Worm (Caenorhabditis elegans) whole organism, L1 larva: ENCODE results near the gene seld-1.
A peak's percentile ranks its signal among the peaks of the same experiment; 100 is the strongest.

Experiments used
- C04F5.9 ChIP-seq: sonication (generic microtip); optimal IDR thresholded peaks from 2 replicates; lab custom pipeline; 2016; ENCODE audit warnings: missing genetic modification characterization, missing compliant biosample characterization
- C16A3.4 ChIP-seq: fragments of 150-350 bp; optimal IDR thresholded peaks from 2 replicates; lab custom pipeline; 2014; ENCODE audit warnings: missing biosample characterization, missing genetic modification characterization
- F16B12.6 ChIP-seq: fragments of 150-350 bp; optimal IDR thresholded peaks from 2 replicates; lab custom pipeline; 2014; ENCODE audit warnings: missing biosample characterization, missing genetic modification characterization
- Y116A8C.19 ChIP-seq: sonication (generic microtip); optimal IDR thresholded peaks from 2 replicates; lab custom pipeline; 2016; ENCODE audit warnings: missing compliant biosample characterization, missing genetic modification characterization, borderline replicate concordance
- aly-2 ChIP-seq: fragments of 150-350 bp; optimal IDR thresholded peaks from 2 replicates; lab custom pipeline; 2014; ENCODE audit warnings: missing biosample characterization, missing genetic modification characterization
- ama-1 ChIP-seq: fragments of 150-350 bp; optimal IDR thresholded peaks from 2 replicates; lab custom pipeline; 2014
- blmp-1 ChIP-seq: fragments of 150-350 bp; optimal IDR thresholded peaks from 2 replicates; lab custom pipeline; 2014; ENCODE audit warnings: missing biosample characterization, missing genetic modification characterization
- ceh-8 ChIP-seq: fragments of 200-800 bp; sonication (Bioruptor generic); optimal IDR thresholded peaks from 2 replicates; lab custom pipeline; 2018; ENCODE audit warnings: mild to moderate bottlenecking, missing genetic modification characterization, moderate library complexity, missing compliant biosample characterization
- ceh-82 ChIP-seq, 3 experiments: fragments of 150-350 bp in 1 of 3; sonication (generic microtip) in 2 of 3; optimal IDR thresholded peaks; 2 replicates each; lab custom pipeline; 2014 to 2017; ENCODE audit warnings: missing biosample characterization in 3 of 3, missing genetic modification characterization in 3 of 3
- ceh-88 ChIP-seq: fragments of 200-800 bp; sonication (Bioruptor generic); IDR thresholded peaks from 2 replicates; pipeline ENCODE4 v1.3.6; 2022; ENCODE audit warnings: missing genetic modification characterization, missing compliant biosample characterization
- ceh-90 ChIP-seq: sonication (generic microtip); optimal IDR thresholded peaks from 2 replicates; lab custom pipeline; 2016; ENCODE audit warnings: missing genetic modification characterization, missing compliant biosample characterization
- dpl-1 ChIP-seq, 3 experiments: fragments of 150-350 bp in 2 of 3; sonication (generic microtip) in 1 of 3; optimal IDR thresholded peaks; 2 replicates each; lab custom pipeline; 2014 to 2017; ENCODE audit warnings: missing biosample characterization in 3 of 3, missing genetic modification characterization in 3 of 3, missing genetic modification reagents in 3 of 3
- efl-1 ChIP-seq, 4 experiments: fragments of 150-350 bp; optimal IDR thresholded peaks in 3 of 4; peaks in 1 of 4; 1 replicate in 1 of 4; 2 replicates in 3 of 4; lab custom pipeline; 2014; ENCODE audit warnings: missing biosample characterization in 2 of 4, missing genetic modification characterization in 2 of 4, missing genetic modification reagents in 2 of 4
- egl-27 ChIP-seq, 2 experiments: fragments of 150-350 bp in 1 of 2; sonication (generic microtip); optimal IDR thresholded peaks; 3 replicates each; lab custom pipeline; 2017 to 2018; ENCODE audit warnings: missing biosample characterization in 2 of 2, missing genetic modification characterization in 2 of 2, missing genetic modification reagents in 2 of 2
- grh-1 ChIP-seq: fragments of 200-800 bp; sonication (Bioruptor generic); IDR thresholded peaks from 2 replicates; pipeline ENCODE4 v1.3.6; 2022; ENCODE audit warnings: missing genetic modification reagents, missing genetic modification characterization, missing compliant biosample characterization
- hlh-17 ChIP-seq: fragments of 200-800 bp; sonication (Bioruptor generic); optimal IDR thresholded peaks from 2 replicates; lab custom pipeline; 2018; ENCODE audit warnings: missing genetic modification characterization, mild to moderate bottlenecking, missing compliant biosample characterization, moderate library complexity, borderline replicate concordance
- irx-1 ChIP-seq: sonication (generic microtip); optimal IDR thresholded peaks from 2 replicates; lab custom pipeline; 2016; ENCODE audit warnings: missing genetic modification characterization, missing compliant biosample characterization
- lin-13 ChIP-seq: fragments of 150-350 bp; optimal IDR thresholded peaks from 2 replicates; lab custom pipeline; 2014; ENCODE audit warnings: missing biosample characterization, missing genetic modification reagents, missing genetic modification characterization
- lin-14 ChIP-seq: fragments of 200-800 bp; sonication (Bioruptor generic); optimal IDR thresholded peaks from 2 replicates; lab custom pipeline; 2018; ENCODE audit warnings: mild to moderate bottlenecking, missing genetic modification characterization, moderate library complexity, missing compliant biosample characterization
- lin-39 ChIP-seq: fragments of 150-350 bp; optimal IDR thresholded peaks from 2 replicates; lab custom pipeline; 2014; ENCODE audit warnings: missing biosample characterization, missing genetic modification reagents, missing genetic modification characterization
- lir-3 ChIP-seq: sonication (generic microtip); optimal IDR thresholded peaks from 2 replicates; lab custom pipeline; 2016; ENCODE audit warnings: mild to moderate bottlenecking, missing genetic modification characterization, moderate library complexity, missing compliant biosample characterization; ENCODE audit not compliant: poor library complexity
- lsy-2 ChIP-seq, 2 experiments: fragments of 150-350 bp; optimal IDR thresholded peaks; 2 replicates each; lab custom pipeline; 2014; ENCODE audit warnings: missing biosample characterization in 2 of 2, missing genetic modification characterization in 2 of 2
- mdl-1 ChIP-seq, 2 experiments: fragments of 150-350 bp; optimal IDR thresholded peaks; 2 replicates each; lab custom pipeline; 2014 to 2017; ENCODE audit warnings: missing biosample characterization in 2 of 2, missing genetic modification characterization in 2 of 2, inconsistent platforms in 1 of 2
- mep-1 ChIP-seq: fragments of 150-350 bp; optimal IDR thresholded peaks from 2 replicates; lab custom pipeline; 2014; ENCODE audit warnings: missing biosample characterization, missing genetic modification characterization
- nhr-19 ChIP-seq: fragments of 200-800 bp; sonication (Bioruptor generic); conservative IDR thresholded peaks from 2 replicates; pipeline ENCODE4 v1.3.6; 2022; ENCODE audit warnings: missing genetic modification characterization, missing compliant biosample characterization
- nhr-28 ChIP-seq: fragments of 150-350 bp; optimal IDR thresholded peaks from 2 replicates; lab custom pipeline; 2014; ENCODE audit warnings: missing biosample characterization, missing genetic modification characterization
- nhr-47 ChIP-seq: sonication (generic microtip); optimal IDR thresholded peaks from 2 replicates; lab custom pipeline; 2016; ENCODE audit warnings: mild to moderate bottlenecking, missing genetic modification characterization, moderate library complexity, missing compliant biosample characterization
- nhr-85 ChIP-seq: sonication (generic microtip); peaks from one replicate; lab custom pipeline; 2016; ENCODE audit warnings: missing genetic modification characterization, inconsistent platforms, missing compliant biosample characterization
- nhr-90 ChIP-seq: sonication (generic microtip); optimal IDR thresholded peaks from 2 replicates; lab custom pipeline; 2016; ENCODE audit warnings: mild to moderate bottlenecking, missing genetic modification characterization, missing compliant biosample characterization; ENCODE audit not compliant: poor library complexity
- pag-3 ChIP-seq: sonication (generic microtip); optimal IDR thresholded peaks from 2 replicates; lab custom pipeline; 2017; ENCODE audit warnings: missing genetic modification characterization, mild to moderate bottlenecking, missing compliant biosample characterization, antibody characterized with exemption, borderline replicate concordance; ENCODE audit not compliant: insufficient read depth
- pqm-1 ChIP-seq: sonication (generic microtip); optimal IDR thresholded peaks from 3 replicates; lab custom pipeline; 2017; ENCODE audit warnings: missing biosample characterization, missing genetic modification characterization
- skn-1 ChIP-seq: fragments of 150-350 bp; optimal IDR thresholded peaks from 2 replicates; lab custom pipeline; 2014; ENCODE audit warnings: missing biosample characterization, missing genetic modification characterization
- sptf-1 ChIP-seq: fragments of 150-350 bp; optimal IDR thresholded peaks from 2 replicates; lab custom pipeline; 2014; ENCODE audit warnings: missing biosample characterization, missing genetic modification characterization
- sup-37 ChIP-seq: fragments of 200-800 bp; sonication (Bioruptor generic); optimal IDR thresholded peaks from 2 replicates; lab custom pipeline; 2018; ENCODE audit warnings: mild to moderate bottlenecking, missing genetic modification characterization, missing compliant biosample characterization
- swsn-7 ChIP-seq: sonication (generic microtip); optimal IDR thresholded peaks from 2 replicates; lab custom pipeline; 2016; ENCODE audit warnings: missing genetic modification characterization, missing compliant biosample characterization
- tbx-2 ChIP-seq: sonication (generic microtip); optimal IDR thresholded peaks from 2 replicates; lab custom pipeline; 2016; ENCODE audit warnings: missing genetic modification characterization, missing compliant biosample characterization
- tlp-1 ChIP-seq: fragments of 150-350 bp; optimal IDR thresholded peaks from 2 replicates; lab custom pipeline; 2014; ENCODE audit warnings: missing biosample characterization, missing genetic modification characterization
- unc-130 ChIP-seq: fragments of 150-350 bp; optimal IDR thresholded peaks from 2 replicates; lab custom pipeline; 2017; ENCODE audit warnings: missing biosample characterization, missing genetic modification characterization, inconsistent platforms
- zag-1 ChIP-seq: fragments of 150-350 bp; optimal IDR thresholded peaks from 2 replicates; lab custom pipeline; 2014; ENCODE audit warnings: missing biosample characterization, missing genetic modification characterization
- ztf-11 ChIP-seq, 2 experiments: sonication (generic microtip); optimal IDR thresholded peaks; 2 replicates each; lab custom pipeline; 2016 to 2017; ENCODE audit warnings: missing genetic modification characterization in 2 of 2, missing biosample characterization in 1 of 2, missing compliant biosample characterization in 1 of 2
- ztf-4 ChIP-seq: fragments of 150-350 bp; optimal IDR thresholded peaks from 2 replicates; lab custom pipeline; 2014; ENCODE audit warnings: missing biosample characterization, missing genetic modification characterization

The seld-1 gene

DNA sequence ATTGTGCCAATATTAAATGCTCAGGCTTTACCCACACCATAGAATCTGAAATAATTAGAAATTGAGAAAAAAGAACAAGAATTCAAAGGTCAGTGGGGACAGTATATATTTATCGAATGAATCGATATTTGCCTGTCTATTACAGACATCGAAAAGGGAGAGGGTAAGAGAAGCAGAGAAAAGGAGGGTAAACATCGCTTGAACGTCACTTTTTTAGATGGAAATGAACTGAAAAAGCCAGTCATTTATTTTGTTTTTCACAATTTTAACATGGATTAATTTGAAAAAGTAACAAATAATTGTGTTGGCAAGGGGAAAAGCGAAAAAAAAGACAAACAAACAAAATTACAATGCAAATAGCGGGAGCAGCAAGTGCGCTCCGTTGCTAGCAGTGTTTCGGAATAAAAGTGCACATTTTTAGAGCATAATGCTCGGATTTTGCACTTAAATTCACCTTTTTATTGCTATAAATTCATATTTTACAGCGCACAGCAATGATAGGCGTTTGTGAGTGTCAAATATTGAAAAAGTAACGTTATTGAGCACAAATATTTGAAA lies 2.4 kb upstream of the seld-1 start, which contains the start of gene tbc-9:
TSS of gene tbc-9 (minus strand) at position 51 of the 558 bp plus-strand sequence.
- peak in 1 of 3 experiments; percentile 5 for TF ChIP-seq dpl-1 (GFP tag; optimal IDR thresholded peaks at IDR 0.05; lab: Kevin White, UChicago)
- TF ChIP-seq tlp-1 (tag; lab: Kevin White, UChicago): no peak

DNA sequence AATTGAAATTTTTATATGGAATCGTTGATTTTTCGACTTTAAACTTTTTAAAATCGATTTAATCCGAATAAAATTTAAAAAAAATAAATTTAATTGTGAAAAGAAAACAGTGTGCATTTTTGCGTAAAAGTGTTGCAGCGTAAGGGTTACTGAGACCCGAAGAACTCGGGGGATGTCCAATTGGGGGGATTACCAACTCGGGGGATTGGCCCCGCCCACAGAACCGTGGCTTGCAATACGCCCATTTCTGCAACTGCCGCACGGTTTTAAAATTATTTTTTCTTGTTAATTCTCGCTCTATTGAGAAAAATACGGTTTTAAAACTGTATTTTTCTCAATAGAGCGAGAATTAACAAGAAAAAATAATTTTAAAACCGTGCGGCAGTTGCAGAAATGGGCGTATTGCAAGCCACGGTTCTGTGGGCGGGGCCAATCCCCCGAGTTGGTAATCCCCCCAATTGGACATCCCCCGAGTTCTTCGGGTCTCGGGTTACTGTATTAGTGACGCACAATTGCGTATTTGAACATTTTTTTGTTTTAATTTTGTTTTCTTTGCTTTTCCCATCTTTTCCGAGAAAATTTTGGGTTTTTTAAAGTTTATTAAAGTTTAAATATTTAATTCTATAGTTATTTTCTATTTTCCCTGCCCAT lies 1.8 kb upstream of the seld-1 start:
- peak in 1 of 2 experiments; percentile 13 for TF ChIP-seq lsy-2 (tag; optimal IDR thresholded peaks at IDR 0.05; lab: Kevin White, UChicago)

DNA sequence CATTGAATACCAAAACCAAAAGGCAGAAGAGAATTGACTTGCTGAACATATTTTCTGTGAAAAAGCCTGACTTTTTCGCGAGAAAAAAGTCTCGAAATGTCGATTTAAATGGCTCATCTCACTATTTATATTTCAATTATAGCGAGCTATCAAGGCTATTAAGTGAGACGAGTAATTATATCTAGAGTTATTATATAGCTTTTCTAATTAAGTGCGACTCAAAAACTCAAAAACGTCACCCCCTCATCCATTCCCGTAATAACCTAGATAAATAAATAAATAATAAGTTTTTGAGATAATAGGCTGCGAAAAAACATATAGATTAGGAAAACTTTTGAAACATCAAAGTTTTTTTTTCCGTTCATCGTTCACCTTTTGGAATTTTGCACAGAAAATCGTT lies 418 bp downstream of the seld-1 start, which contains the start of gene nlp-17:
TSS of gene nlp-17 (minus strand) at position 101 of the 400 bp plus-strand sequence.
- TF ChIP-seq C04F5.9 (no peak), ztf-11 (tag; optimal IDR thresholded peaks at IDR 0.05; lab: Kevin White, UChicago) (no peak), pag-3 (tag; lab: Kevin White, UChicago) (no peak), lsy-2 (tag; optimal IDR thresholded peaks at IDR 0.05; lab: Kevin White, UChicago) (no peak), sptf-1 (tag; lab: Kevin White, UChicago) (no peak), ceh-90 (tag; lab: Kevin White, UChicago) (no peak), lin-13 (GFP tag; lab: Kevin White, UChicago) (no peak), ceh-82 (tag; optimal IDR thresholded peaks at IDR 0.05; lab: Kevin White, UChicago) (no peak), nhr-19 (GFP tag; lab: Robert Waterston, UW) (no peak), hlh-17 (no peak), nhr-47 (tag; lab: Kevin White, UChicago) (no peak), ceh-88 (GFP tag; lab: Robert Waterston, UW) (no peak), mdl-1 (tag; optimal IDR thresholded peaks at IDR 0.05; lab: Kevin White, UChicago) (no peak), nhr-90 (tag; lab: Kevin White, UChicago) (no peak), lir-3 (tag; lab: Kevin White, UChicago) (no peak), sup-37 (no peak), unc-130 (tag; lab: Kevin White, UChicago) (no peak), lin-14 (GFP tag; lab: Kevin White, UChicago) (no peak)

DNA sequence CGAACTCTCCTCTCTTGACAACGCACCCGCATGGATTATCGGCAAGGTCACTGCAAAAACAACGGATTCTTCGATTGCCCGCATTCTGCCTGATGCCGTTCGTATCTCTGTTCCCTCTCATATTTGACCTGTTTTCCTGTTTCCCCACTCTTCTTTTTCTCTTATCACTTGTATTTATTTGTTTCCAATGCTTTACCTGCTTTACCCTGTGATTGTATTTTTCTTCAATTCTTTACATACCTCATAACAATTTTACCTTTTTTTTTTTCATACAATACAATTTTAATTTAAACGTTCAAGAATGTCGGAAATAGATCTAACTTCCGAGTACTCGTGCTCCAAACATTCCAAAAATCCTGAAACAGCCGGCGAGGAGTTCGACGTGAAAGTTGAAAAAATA lies 3.7 kb downstream of the seld-1 start, which contains the start of gene afmd-2:
TSS of gene afmd-2 (plus strand) at position 301 of the 400 bp plus-strand sequence.
- TF ChIP-seq ceh-8 (GFP tag; lab: Kevin White, UChicago): no peak
- no peak for TF ChIP-seq C16A3.4 (tag; lab: Kevin White, UChicago)
- no peak for TF ChIP-seq pqm-1 (tag; lab: Kevin White, UChicago)
- no peak for TF ChIP-seq skn-1 (tag; lab: Kevin White, UChicago)
- no peak for TF ChIP-seq nhr-90 (tag; lab: Kevin White, UChicago)
- TF ChIP-seq aly-2 (tag; lab: Kevin White, UChicago): no peak
- no peak for TF ChIP-seq Y116A8C.19 (tag; lab: Kevin White, UChicago)
- no peak for TF ChIP-seq ceh-88 (GFP tag; lab: Robert Waterston, UW)
- no peak for TF ChIP-seq nhr-47 (tag; lab: Kevin White, UChicago)
- no peak for TF ChIP-seq zag-1 (tag; lab: Kevin White, UChicago)
- TF ChIP-seq sup-37: no peak
- TF ChIP-seq ama-1 (lab: Kevin White, UChicago): no peak
- TF ChIP-seq irx-1 (tag; lab: Kevin White, UChicago): no peak
- TF ChIP-seq ztf-11 (tag; optimal IDR thresholded peaks at IDR 0.05; lab: Kevin White, UChicago): no peak
- TF ChIP-seq C04F5.9: no peak
- no peak for TF ChIP-seq mep-1 (tag; lab: Kevin White, UChicago)
- no peak for TF ChIP-seq lin-39 (tag; lab: Kevin White, UChicago)

ce11 chrIV:13510049-13510448 lies 4.8 kb downstream of the seld-1 start:
- TF ChIP-seq lin-39 (tag; lab: Kevin White, UChicago) (no peak), grh-1 (GFP tag; lab: Robert Waterston, UW) (no peak), skn-1 (tag; lab: Kevin White, UChicago) (no peak), F16B12.6 (tag; lab: Kevin White, UChicago) (no peak), ceh-8 (GFP tag; lab: Kevin White, UChicago) (no peak), blmp-1 (tag; lab: Kevin White, UChicago) (no peak), nhr-28 (tag; lab: Kevin White, UChicago) (no peak), ztf-4 (tag; lab: Kevin White, UChicago) (no peak), swsn-7 (tag; lab: Kevin White, UChicago) (no peak), nhr-85 (tag; lab: Kevin White, UChicago) (no peak), irx-1 (tag; lab: Kevin White, UChicago) (no peak), lir-3 (tag; lab: Kevin White, UChicago) (no peak), sptf-1 (tag; lab: Kevin White, UChicago) (no peak), efl-1 (optimal IDR thresholded peaks at IDR 0.05; lab: Kevin White, UChicago) (no peak), efl-1 (GFP tag; optimal IDR thresholded peaks at IDR 0.05 in 1 of 2; lab: Kevin White, UChicago) (no peak), tbx-2 (no peak), pag-3 (tag; lab: Kevin White, UChicago) (no peak), egl-27 (tag; optimal IDR thresholded peaks at IDR 0.05; lab: Kevin White, UChicago) (no peak)
